Fruit fly (Drosophila melanogaster) whole organism, wandering third instar larva: ENCODE data around the gene Ubc6.
A peak's percentile ranks its signal among the peaks of the same experiment; 100 is the strongest.

ENCODE experiments used
- Abd-B ChIP-seq: fragments of >200 bp; optimal IDR thresholded peaks from 2 replicates; lab custom pipeline; 2017; ENCODE audit warnings: missing biosample characterization, missing genetic modification characterization
- CG32264 ChIP-seq: fragments of 200-800 bp; sonication (Bioruptor generic); optimal IDR thresholded peaks from 2 replicates; lab custom pipeline; 2016; ENCODE audit warnings: missing biosample characterization, missing genetic modification characterization
- CG9705 ChIP-seq: fragments of 200-800 bp; sonication (Bioruptor generic); optimal IDR thresholded peaks from 2 replicates; lab custom pipeline; 2018; ENCODE audit warnings: missing biosample characterization, mild to moderate bottlenecking, missing genetic modification characterization
- CrebA ChIP-seq: fragments of 200-800 bp; sonication (Bioruptor generic); optimal IDR thresholded peaks from 2 replicates; lab custom pipeline; 2016; ENCODE audit warnings: missing biosample characterization, mild to moderate bottlenecking, missing genetic modification characterization, borderline replicate concordance
- Dfd ChIP-seq: fragments of >200 bp; optimal IDR thresholded peaks from 2 replicates; lab custom pipeline; 2017; ENCODE audit warnings: missing biosample characterization, missing genetic modification characterization
- Dif ChIP-seq: fragments of 200-275, 200-300 bp; sonication (Bioruptor generic); optimal IDR thresholded peaks from 2 replicates; lab custom pipeline; 2018; ENCODE audit warnings: missing biosample characterization, missing genetic modification characterization; ENCODE audit not compliant: partially characterized antibody
- GATAd ChIP-seq: sonication (Bioruptor generic); optimal IDR thresholded peaks from 2 replicates; lab custom pipeline; 2016; ENCODE audit warnings: missing biosample characterization, missing genetic modification characterization
- HLH106 ChIP-seq: fragments of 200-800 bp; optimal IDR thresholded peaks from 3 replicates; lab custom pipeline; 2019; ENCODE audit warnings: missing biosample characterization, mild to moderate bottlenecking, missing genetic modification characterization, moderate library complexity
- Hnf4 ChIP-seq: fragments of 200-800 bp; sonication (Bioruptor generic); optimal IDR thresholded peaks from 2 replicates; lab custom pipeline; 2016; ENCODE audit warnings: missing biosample characterization, mild to moderate bottlenecking, missing genetic modification characterization
- Hr78 ChIP-seq: fragments of >200 bp; optimal IDR thresholded peaks from 2 replicates; lab custom pipeline; 2017; ENCODE audit warnings: missing biosample characterization, missing genetic modification characterization
- Hr83 ChIP-seq: fragments of 200-300 bp; sonication (Bioruptor generic); optimal IDR thresholded peaks from 2 replicates; lab custom pipeline; 2016; ENCODE audit warnings: missing biosample characterization, mild to moderate bottlenecking, missing genetic modification characterization, moderate library complexity; ENCODE audit not compliant: poor library complexity, severe bottlenecking
- Jra ChIP-seq: sonication (Bioruptor generic); optimal IDR thresholded peaks from 2 replicates; lab custom pipeline; 2016; ENCODE audit warnings: missing biosample characterization, missing genetic modification characterization
- Mio ChIP-seq: sonication (Bioruptor generic); optimal IDR thresholded peaks from 2 replicates; lab custom pipeline; 2016; ENCODE audit warnings: missing biosample characterization, missing genetic modification characterization
- Myc ChIP-seq: fragments of >200 bp; optimal IDR thresholded peaks from 2 replicates; lab custom pipeline; 2017
- N ChIP-seq: fragments of >200 bp; optimal IDR thresholded peaks from 2 replicates; lab custom pipeline; 2018; ENCODE audit warnings: missing biosample characterization, missing external identifiers, missing genetic modification characterization
- OdsH ChIP-seq: fragments of 200-800 bp; sonication (Bioruptor generic); optimal IDR thresholded peaks from 2 replicates; lab custom pipeline; 2016; ENCODE audit warnings: missing biosample characterization, mild to moderate bottlenecking, missing genetic modification characterization
- Sp1 ChIP-seq: fragments of 200-800 bp; sonication (Bioruptor generic); optimal IDR thresholded peaks from 3 replicates; lab custom pipeline; 2019; ENCODE audit warnings: missing biosample characterization, mild to moderate bottlenecking, missing genetic modification characterization, moderate library complexity
- Vsx2 ChIP-seq: fragments of 200-300, 225-300 bp; sonication (Bioruptor generic); optimal IDR thresholded peaks from 2 replicates; lab custom pipeline; 2018; ENCODE audit warnings: missing biosample characterization, missing genetic modification characterization; ENCODE audit not compliant: partially characterized antibody
- br ChIP-seq: fragments of 200-800 bp; sonication (Bioruptor generic); optimal IDR thresholded peaks from 2 replicates; lab custom pipeline; 2016; ENCODE audit warnings: missing biosample characterization, missing genetic modification characterization
- brk ChIP-seq: fragments of 200-800 bp; sonication (Bioruptor generic); optimal IDR thresholded peaks from 2 replicates; lab custom pipeline; 2016; ENCODE audit warnings: missing biosample characterization, mild to moderate bottlenecking, missing genetic modification characterization
- dl ChIP-seq, 2 experiments: fragments of 175-275, 200-275 bp in 1 of 2; fragments of 200-275 bp in 1 of 2; sonication (Bioruptor generic); optimal IDR thresholded peaks; lab custom pipeline; 2018; ENCODE audit warnings: mild to moderate bottlenecking in 2 of 2, missing biosample characterization in 2 of 2, missing genetic modification characterization in 2 of 2, moderate library complexity in 2 of 2; ENCODE audit not compliant: partially characterized antibody in 2 of 2, insufficient read depth in 1 of 2
- dmrt93B ChIP-seq: fragments of 200-800 bp; sonication (Bioruptor generic); optimal IDR thresholded peaks from 2 replicates; lab custom pipeline; 2018; ENCODE audit warnings: missing biosample characterization, mild to moderate bottlenecking, missing genetic modification characterization
- dsf ChIP-seq: sonication (Bioruptor generic); optimal IDR thresholded peaks from 2 replicates; lab custom pipeline; 2016; ENCODE audit warnings: missing biosample characterization, missing genetic modification characterization, borderline replicate concordance
- ey ChIP-seq: fragments of 200-800 bp; sonication (Bioruptor generic); optimal IDR thresholded peaks from 2 replicates; lab custom pipeline; 2016; ENCODE audit warnings: missing biosample characterization, missing genetic modification characterization
- foxo ChIP-seq, 2 experiments: fragments of 200-800 bp; sonication (Bioruptor generic); optimal IDR thresholded peaks; 2 replicates in 1 of 2; 3 replicates in 1 of 2; lab custom pipeline; 2016 to 2017; ENCODE audit warnings: missing biosample characterization in 2 of 2, missing genetic modification characterization in 2 of 2
- fru ChIP-seq: fragments of 200-800 bp; sonication (Bioruptor generic); optimal IDR thresholded peaks from 3 replicates; lab custom pipeline; 2016; ENCODE audit warnings: missing biosample characterization, mild to moderate bottlenecking, missing genetic modification characterization
- h ChIP-seq: fragments of 200-800 bp; sonication (Bioruptor generic); optimal IDR thresholded peaks from 3 replicates; lab custom pipeline; 2016; ENCODE audit warnings: missing biosample characterization, mild to moderate bottlenecking, missing genetic modification characterization
- jim ChIP-seq: fragments of 175-275, 200-325 bp; sonication (Bioruptor generic); optimal IDR thresholded peaks from 2 replicates; lab custom pipeline; 2016; ENCODE audit warnings: missing biosample characterization, mild to moderate bottlenecking, missing genetic modification characterization
- lola ChIP-seq: fragments of >200 bp; optimal IDR thresholded peaks from 2 replicates; lab custom pipeline; 2017; ENCODE audit warnings: missing biosample characterization, missing genetic modification characterization
- pan ChIP-seq: fragments of >200 bp; optimal IDR thresholded peaks from 2 replicates; lab custom pipeline; 2017
- psq ChIP-seq: fragments of 200-800 bp; sonication (Bioruptor generic); optimal IDR thresholded peaks from 3 replicates; lab custom pipeline; 2017; ENCODE audit warnings: missing biosample characterization, mild to moderate bottlenecking, missing genetic modification characterization, moderate library complexity
- rgr ChIP-seq: fragments of 200-800 bp; sonication (Bioruptor generic); optimal IDR thresholded peaks from 3 replicates; lab custom pipeline; 2016; ENCODE audit warnings: missing biosample characterization, mild to moderate bottlenecking, missing genetic modification characterization
- sage ChIP-seq: fragments of 200-800 bp; sonication (Bioruptor generic); optimal IDR thresholded peaks from 2 replicates; lab custom pipeline; 2016; ENCODE audit warnings: missing biosample characterization, mild to moderate bottlenecking, missing genetic modification characterization
- sv ChIP-seq: fragments of 200-800 bp; sonication (Bioruptor generic); optimal IDR thresholded peaks from 3 replicates; lab custom pipeline; 2016; ENCODE audit warnings: missing biosample characterization, missing genetic modification characterization
- tai ChIP-seq: sonication (Bioruptor generic); optimal IDR thresholded peaks from 2 replicates; lab custom pipeline; 2016; ENCODE audit warnings: missing biosample characterization, missing genetic modification characterization
- usp ChIP-seq: fragments of >200 bp; optimal IDR thresholded peaks from 2 replicates; lab custom pipeline; 2017; ENCODE audit warnings: missing biosample characterization, missing genetic modification characterization
- woc ChIP-seq: sonication (Bioruptor generic); optimal IDR thresholded peaks from 2 replicates; lab custom pipeline; 2016; ENCODE audit warnings: missing biosample characterization, mild to moderate bottlenecking, missing genetic modification characterization

Gene Ubc6

DNA sequence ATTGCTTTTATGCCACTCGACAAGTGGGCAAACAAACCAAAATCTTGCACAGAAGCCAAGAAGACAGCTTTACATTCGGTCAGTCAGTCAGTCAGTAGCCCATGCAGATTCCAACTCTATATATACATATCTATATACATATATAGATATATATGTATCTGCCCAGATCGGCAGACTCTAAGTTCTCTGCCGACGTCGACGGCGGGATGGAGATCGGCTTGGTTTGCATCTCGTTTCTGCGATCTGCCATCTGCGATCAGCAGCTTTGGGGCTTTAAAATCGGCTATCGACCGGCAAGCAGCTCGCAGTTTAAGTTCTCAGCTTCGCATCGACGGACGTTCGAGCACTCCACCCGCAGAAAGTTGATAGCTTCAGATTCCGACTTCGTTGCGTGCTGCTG lies 12.7 kb upstream of the Ubc6 start, which contains the start of gene Jhbp1:
TSS of gene Jhbp1 (plus strand) at position 301 of the 400 bp plus-strand sequence.
- TF ChIP-seq br (GFP tag; lab: Kevin White, UChicago) (no peak), dl (GFP tag; optimal IDR thresholded peaks at IDR 0.05; lab: Kevin White, UChicago; ENCODE audit: insufficient read depth in 1 of 2, partially characterized antibody in 2 of 2) (no peak), jim (no peak), HLH106 (no peak), foxo (GFP tag; optimal IDR thresholded peaks at IDR 0.05; lab: Kevin White, UChicago) (no peak), Dfd (GFP tag; lab: Kevin White, UChicago) (no peak), GATAd (GFP tag; lab: Kevin White, UChicago) (no peak)

DNA sequence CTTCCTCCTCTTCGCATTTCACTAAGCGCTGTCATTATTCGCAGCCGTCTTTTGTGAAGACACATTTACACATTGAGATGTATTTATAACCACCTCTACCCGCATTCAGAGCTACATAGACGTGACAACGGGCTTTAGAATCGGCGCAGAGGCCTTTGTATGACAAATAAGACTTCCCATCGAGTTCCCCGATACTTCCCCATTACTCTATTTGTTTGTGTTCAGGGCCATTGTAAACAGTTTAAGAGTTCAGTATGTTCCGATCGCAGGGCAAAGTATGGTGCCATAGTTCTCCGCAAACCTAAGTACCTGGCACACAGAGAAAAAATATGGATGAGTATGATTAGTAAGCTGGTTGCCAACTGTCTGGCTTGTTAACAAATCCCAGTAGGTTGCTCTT lies 11.4 kb upstream of the Ubc6 start:
- TF ChIP-seq Myc (lab: Kevin White, UChicago): no peak
- no peak for TF ChIP-seq HLH106
- TF ChIP-seq sage: no peak
- no peak for TF ChIP-seq pan (lab: Kevin White, UChicago)
- no peak for TF ChIP-seq CrebA (GFP tag; lab: Kevin White, UChicago)
- no peak for TF ChIP-seq CG32264
- no peak for TF ChIP-seq Hr78
- TF ChIP-seq N: no peak
- no peak for TF ChIP-seq Dfd (GFP tag; lab: Kevin White, UChicago)
- TF ChIP-seq Jra (GFP tag; lab: Kevin White, UChicago): no peak
- no peak for TF ChIP-seq br (GFP tag; lab: Kevin White, UChicago)
- TF ChIP-seq Hr83 (GFP tag; lab: Kevin White, UChicago): no peak
- TF ChIP-seq usp (GFP tag; lab: Kevin White, UChicago): no peak
- TF ChIP-seq sv (GFP tag; lab: Kevin White, UChicago): no peak
- no peak for TF ChIP-seq psq (GFP tag; lab: Kevin White, UChicago)
- no peak for TF ChIP-seq woc (GFP tag; lab: Kevin White, UChicago)
- TF ChIP-seq CG9705 (GFP tag; lab: Kevin White, UChicago): no peak
- no peak for TF ChIP-seq h (GFP tag; lab: Kevin White, UChicago)
- TF ChIP-seq tai (GFP tag; lab: Kevin White, UChicago): no peak
- no peak for TF ChIP-seq dsf (GFP tag; lab: Kevin White, UChicago)
- TF ChIP-seq, all 38 proteins: peak for 0

DNA sequence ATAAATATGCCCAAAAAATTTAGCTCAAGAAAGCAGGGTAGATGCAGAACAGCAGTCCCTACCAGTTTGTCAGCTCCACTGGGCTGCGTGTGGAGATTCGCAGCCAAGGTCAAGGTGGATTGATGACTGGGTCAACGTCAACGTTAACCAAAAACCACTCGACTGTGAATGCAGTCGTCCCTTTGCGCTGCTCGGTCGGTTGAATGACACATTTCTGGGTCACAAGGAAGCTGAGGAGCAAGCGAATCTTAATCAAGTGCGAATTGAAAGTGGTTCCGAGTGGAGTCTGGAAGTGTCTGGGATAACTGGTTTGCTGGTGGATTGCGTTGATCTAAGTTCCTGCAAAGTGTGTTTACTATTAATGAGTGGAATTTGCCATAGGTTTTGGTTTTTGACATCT lies 10.9 kb upstream of the Ubc6 start:
- TF ChIP-seq N (no peak), CG9705 (GFP tag; lab: Kevin White, UChicago) (no peak), dmrt93B (GFP tag; lab: Kevin White, UChicago) (no peak), dsf (GFP tag; lab: Kevin White, UChicago) (no peak)

DNA sequence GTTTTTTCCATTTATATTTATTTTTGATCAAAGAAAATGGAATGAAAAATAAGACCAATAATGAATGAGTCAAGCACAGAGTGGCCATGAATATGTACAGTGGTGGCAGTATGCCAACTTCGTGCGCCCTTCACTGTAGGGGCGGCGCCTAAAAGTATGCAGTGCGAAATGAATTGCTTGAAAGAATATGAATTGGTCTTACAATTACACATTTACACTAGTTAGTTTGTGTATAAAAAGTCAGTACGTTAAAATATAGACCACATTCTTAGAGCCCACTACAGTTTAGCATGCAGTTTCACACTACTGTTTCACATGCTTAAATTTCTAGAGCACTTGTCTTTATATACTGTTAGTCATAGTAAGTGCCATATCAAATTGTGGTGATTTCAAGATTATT lies 10.2 kb upstream of the Ubc6 start:
- TF ChIP-seq fru (GFP tag; lab: Kevin White, UChicago) (no peak), CrebA (GFP tag; lab: Kevin White, UChicago) (no peak), rgr (no peak), foxo (GFP tag; optimal IDR thresholded peaks at IDR 0.05; lab: Kevin White, UChicago) (peak in 1 of 2 experiments; percentile 15), sage (no peak), CG9705 (GFP tag; lab: Kevin White, UChicago) (no peak), h (GFP tag; lab: Kevin White, UChicago) (no peak), woc (GFP tag; lab: Kevin White, UChicago) (no peak), Vsx2 (GFP tag; lab: Kevin White, UChicago) (no peak), pan (lab: Kevin White, UChicago) (no peak), Hnf4 (GFP tag; lab: Kevin White, UChicago) (peak; percentile 25), HLH106 (no peak), Mio (GFP tag; lab: Kevin White, UChicago) (no peak), Hr83 (GFP tag; lab: Kevin White, UChicago) (peak; percentile 42), dl (GFP tag; optimal IDR thresholded peaks at IDR 0.05; lab: Kevin White, UChicago; ENCODE audit: insufficient read depth in 1 of 2, partially characterized antibody in 2 of 2) (no peak), Hr78 (no peak), usp (GFP tag; lab: Kevin White, UChicago) (no peak), Myc (lab: Kevin White, UChicago) (peak; percentile 64), CG32264 (no peak), Jra (GFP tag; lab: Kevin White, UChicago) (peak; percentile 32), Dfd (GFP tag; lab: Kevin White, UChicago) (no peak), psq (GFP tag; lab: Kevin White, UChicago) (no peak), br (GFP tag; lab: Kevin White, UChicago) (no peak), ey (GFP tag; lab: Kevin White, UChicago) (no peak), Abd-B (GFP tag; lab: Kevin White, UChicago) (no peak), OdsH (GFP tag; lab: Kevin White, UChicago) (no peak), Sp1 (GFP tag; lab: Kevin White, UChicago) (no peak), Dif (GFP tag; lab: Kevin White, UChicago) (peak; percentile 30), lola (no peak), N (no peak), tai (GFP tag; lab: Kevin White, UChicago) (no peak), brk (GFP tag; lab: Kevin White, UChicago) (no peak)
